Worm (Caenorhabditis elegans): ENCODE data around the gene K06B9.6.

The K06B9.6 gene

ce11 chrIV:4235315-4236024 is 38.8 kb upstream of the K06B9.6 start, which contains the start of the genes zipt-2.2 and dpy-13:
zipt-2.2 (minus strand) TSS chrIV:4235365.
dpy-13 (plus strand) TSS chrIV:4235614.
- TF ChIP-seq ama-1 (optimal IDR thresholded peaks at IDR 0.05) (peak; percentile 93), ceh-82 (tag; optimal IDR thresholded peaks at IDR 0.05) (no peak), nfya-1 (tag; optimal IDR thresholded peaks at IDR 0.05; ENCODE audit: insufficient read depth) (peak; percentile 30), nhr-25 (tag; optimal IDR thresholded peaks at IDR 0.05) (peak; percentile 77), nhr-23 (tag; optimal IDR thresholded peaks at IDR 0.05) (peak; percentile 2), daf-12 (tag; optimal IDR thresholded peaks at IDR 0.05) (no peak), tbx-2 (tag; optimal IDR thresholded peaks at IDR 0.05) (no peak), elt-3 (tag; optimal IDR thresholded peaks at IDR 0.05) (peak in 1 of 3 experiments; percentile 31), nhr-43 (tag; optimal IDR thresholded peaks at IDR 0.05; ENCODE audit: poor library complexity, severe bottlenecking) (peak; percentile 80)

- TF ChIP-seq ceh-9 (tag; optimal IDR thresholded peaks at IDR 0.05) (no peak), ZK546.5 (tag; optimal IDR thresholded peaks at IDR 0.05) (no peak), lin-39 (tag; optimal IDR thresholded peaks at IDR 0.05) (no peak), ceh-28 (tag; optimal IDR thresholded peaks at IDR 0.05) (no peak), sea-2 (GFP tag; optimal IDR thresholded peaks at IDR 0.05) (no peak), tbx-2 (tag; optimal IDR thresholded peaks at IDR 0.05) (no peak), hmg-11 (tag; optimal IDR thresholded peaks at IDR 0.05) (no peak), nhr-76 (tag; optimal IDR thresholded peaks at IDR 0.05) (no peak), skn-1 (tag; optimal IDR thresholded peaks at IDR 0.05) (no peak), aly-2 (tag; optimal IDR thresholded peaks at IDR 0.05) (no peak), nhr-77 (tag; optimal IDR thresholded peaks at IDR 0.05) (no peak), nhr-11 (tag; optimal IDR thresholded peaks at IDR 0.05) (no peak), egl-5 (tag; optimal IDR thresholded peaks at IDR 0.05) (no peak), ceh-82 (tag; optimal IDR thresholded peaks at IDR 0.05) (no peak)
Measured at ce11 chrIV:4227917-4228316, 31.3 kb upstream of the K06B9.6 start, which contains the start of gene srbc-70. srbc-70 (minus strand) TSS chrIV:4228017.

DNA sequence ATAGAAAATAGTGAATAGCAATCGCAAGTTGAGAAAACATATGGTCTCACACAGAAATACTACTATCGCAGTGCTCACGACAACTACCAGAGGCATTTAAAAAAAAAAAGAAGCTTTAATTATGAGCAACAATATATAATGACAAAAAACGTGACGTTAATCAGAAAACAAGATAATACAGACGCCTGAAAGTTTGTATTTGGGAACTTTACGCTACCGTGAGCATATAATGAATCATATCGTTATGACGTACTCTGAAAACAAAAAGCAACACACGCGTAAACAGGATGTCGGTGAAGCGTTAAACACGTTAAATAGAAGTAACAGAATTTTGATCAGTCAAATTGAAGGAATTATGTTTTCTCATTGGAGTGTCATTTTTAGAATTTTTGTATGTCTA is 29.2 kb upstream of the K06B9.6 start, which contains the start of gene srbc-71:
TSS of gene srbc-71 (minus strand) at position 101 of the 400 bp plus-strand sequence.
- no peak for TF ChIP-seq lin-15B (tag; optimal IDR thresholded peaks at IDR 0.05)

- TF ChIP-seq ceh-82 (tag; optimal IDR thresholded peaks at IDR 0.05) = no peak
- no peak for TF ChIP-seq nhr-67 (tag; optimal IDR thresholded peaks at IDR 0.05)
- no peak for TF ChIP-seq hmg-11 (tag; optimal IDR thresholded peaks at IDR 0.05)
- no peak for TF ChIP-seq nhr-43 (tag; optimal IDR thresholded peaks at IDR 0.05; ENCODE audit: poor library complexity, severe bottlenecking)
- TF ChIP-seq fkh-2 (tag; optimal IDR thresholded peaks at IDR 0.05) = no peak
- TF ChIP-seq R02D3.7 (tag; optimal IDR thresholded peaks at IDR 0.05) = no peak
- no peak for TF ChIP-seq daf-12 (tag; optimal IDR thresholded peaks at IDR 0.05)
- no peak for TF ChIP-seq unc-62 (GFP tag; optimal IDR thresholded peaks at IDR 0.05)
- TF ChIP-seq elt-1 (tag; optimal IDR thresholded peaks at IDR 0.05) = no peak
- TF ChIP-seq nfya-1 (tag; optimal IDR thresholded peaks at IDR 0.05; ENCODE audit: insufficient read depth) = no peak
- TF ChIP-seq jun-1 (tag; optimal IDR thresholded peaks at IDR 0.05) = no peak
- no peak for TF ChIP-seq ceh-28 (tag; optimal IDR thresholded peaks at IDR 0.05)
- no peak for TF ChIP-seq nhr-28 (tag; optimal IDR thresholded peaks at IDR 0.05)
- TF ChIP-seq nhr-12 (tag; optimal IDR thresholded peaks at IDR 0.05) = no peak
- TF ChIP-seq fkh-10 (GFP tag; optimal IDR thresholded peaks at IDR 0.05) = no peak
- TF ChIP-seq mml-1 (tag; optimal IDR thresholded peaks at IDR 0.05) = no peak
- no peak for TF ChIP-seq ztf-11 (tag; optimal IDR thresholded peaks at IDR 0.05)
Measured at ce11 chrIV:4219983-4220382, 23.4 kb upstream of the K06B9.6 start, which contains the start of gene F30B5.11. F30B5.11 (minus strand) TSS chrIV:4220083.

DNA sequence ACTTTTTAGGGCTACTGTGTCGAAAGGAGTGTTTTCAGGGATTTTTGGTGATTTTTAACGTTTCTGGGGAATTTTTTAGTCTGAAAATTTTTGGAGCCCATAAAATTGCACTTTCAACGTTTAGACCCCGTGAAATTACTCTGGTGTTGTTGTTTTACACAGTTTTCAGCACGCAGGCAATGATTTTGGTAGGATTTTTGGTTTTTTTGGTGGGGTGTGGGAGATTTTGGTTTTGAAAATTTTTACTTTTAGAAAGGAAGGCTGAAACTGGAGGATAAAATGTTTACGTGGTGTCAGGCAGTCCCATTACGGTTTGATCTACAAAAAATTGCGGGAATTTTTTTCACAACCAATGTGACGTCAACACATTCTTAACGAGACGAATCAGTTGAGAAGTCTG is 21.6 kb upstream of the K06B9.6 start:
- TF ChIP-seq ama-1 (optimal IDR thresholded peaks at IDR 0.05) (peak; percentile 63), fkh-2 (tag; optimal IDR thresholded peaks at IDR 0.05) (no peak)
